Fruit fly (Drosophila melanogaster) whole organism, embryonic: ENCODE measurements around the gene 7B2.

Experiments
- Asciz ChIP-seq: fragments of 200-800 bp; sonication (Bioruptor generic); optimal IDR thresholded peaks from 2 replicates; lab custom pipeline; 2017; ENCODE audit warnings: missing biosample characterization, mild to moderate bottlenecking, missing genetic modification characterization, missing genetic modification reagents
- Atf6 ChIP-seq: fragments of 200-800 bp; sonication (Bioruptor generic); IDR thresholded peaks from 2 replicates; pipeline ENCODE4 v1.3.6; 2022; ENCODE audit warnings: missing biosample characterization, missing genetic modification characterization
- B-H1 ChIP-seq: fragments of 200-800 bp; sonication (Bioruptor generic); IDR thresholded peaks from 3 replicates; pipeline ENCODE4 v1.3.6; 2022; ENCODE audit warnings: missing biosample characterization, missing genetic modification characterization
- CG10543 ChIP-seq: fragments of 200-800 bp; sonication (Bioruptor generic); optimal IDR thresholded peaks from 3 replicates; lab custom pipeline; 2017; ENCODE audit warnings: missing biosample characterization, mild to moderate bottlenecking, missing genetic modification characterization, moderate library complexity
- CG11456 ChIP-seq: fragments of 200-800 bp; sonication (Bioruptor generic); IDR thresholded peaks from 3 replicates; pipeline ENCODE4 v1.3.6; 2022; ENCODE audit warnings: missing biosample characterization, missing genetic modification characterization
- CG13123 ChIP-seq: fragments of 200-800 bp; sonication (Bioruptor generic); optimal IDR thresholded peaks from 2 replicates; lab custom pipeline; 2016; ENCODE audit warnings: missing biosample characterization, missing genetic modification characterization
- CG14667 ChIP-seq: fragments of 200-800 bp; sonication (Bioruptor generic); IDR thresholded peaks from 2 replicates; pipeline ENCODE4 v1.3.6; 2022; ENCODE audit warnings: missing biosample characterization, missing genetic modification characterization
- CG15269 ChIP-seq: fragments of 200-800 bp; sonication (Bioruptor generic); optimal IDR thresholded peaks from 2 replicates; lab custom pipeline; 2018; ENCODE audit warnings: missing biosample characterization, mild to moderate bottlenecking, missing genetic modification characterization, moderate library complexity
- CG17829 ChIP-seq: fragments of 200-800 bp; optimal IDR thresholded peaks from 2 replicates; lab custom pipeline; 2019; ENCODE audit warnings: missing biosample characterization, mild to moderate bottlenecking, missing genetic modification characterization, moderate library complexity
- CG2199 ChIP-seq: fragments of 200-800 bp; sonication (Bioruptor generic); IDR thresholded peaks from 3 replicates; pipeline ENCODE4 v1.3.6; 2022; ENCODE audit warnings: missing biosample characterization, missing genetic modification characterization
- CG2678 ChIP-seq: fragments of 200-800 bp; sonication (Bioruptor generic); optimal IDR thresholded peaks from 3 replicates; lab custom pipeline; 2019; ENCODE audit warnings: missing biosample characterization, mild to moderate bottlenecking, missing genetic modification characterization, moderate library complexity
- CG4730 ChIP-seq: fragments of 200-800 bp; sonication (Bioruptor generic); IDR thresholded peaks from 2 replicates; pipeline ENCODE4 v1.3.6; 2022; ENCODE audit warnings: missing biosample characterization, missing genetic modification characterization
- CG7357 ChIP-seq: fragments of 200-800 bp; sonication (Bioruptor generic); IDR thresholded peaks from 3 replicates; pipeline ENCODE4 v1.3.6; 2022; ENCODE audit warnings: missing biosample characterization, missing genetic modification characterization
- CG9932 ChIP-seq: fragments of 200-800 bp; sonication (Bioruptor generic); IDR thresholded peaks from 2 replicates; pipeline ENCODE4 v1.3.6; 2022; ENCODE audit warnings: missing biosample characterization, missing genetic modification characterization
- D19A ChIP-seq: fragments of 200-800 bp; optimal IDR thresholded peaks from 3 replicates; lab custom pipeline; 2019; ENCODE audit warnings: missing biosample characterization, mild to moderate bottlenecking, missing genetic modification characterization, moderate library complexity
- Dref ChIP-seq: fragments of 200-800 bp; sonication (Bioruptor generic); IDR thresholded peaks from 2 replicates; pipeline ENCODE4 v1.3.6; 2022; ENCODE audit warnings: missing biosample characterization, missing genetic modification characterization
- Eip74EF ChIP-seq, 2 experiments: fragments of 200-800 bp in 1 of 2; fragments of >200 bp in 1 of 2; sonication (Bioruptor generic) in 1 of 2; optimal IDR thresholded peaks; 2 replicates each; lab custom pipeline; 2017 to 2019; ENCODE audit warnings: missing biosample characterization in 2 of 2, missing genetic modification characterization in 2 of 2, mild to moderate bottlenecking in 1 of 2, moderate library complexity in 1 of 2
- Ets97D ChIP-seq: fragments of 200-800 bp; sonication (Bioruptor generic); optimal IDR thresholded peaks from 3 replicates; lab custom pipeline; 2016; ENCODE audit warnings: missing biosample characterization, missing genetic modification characterization
- Hey ChIP-seq: fragments of 200-800 bp; sonication (Bioruptor generic); optimal IDR thresholded peaks from 3 replicates; lab custom pipeline; 2018; ENCODE audit warnings: missing biosample characterization, mild to moderate bottlenecking, missing genetic modification characterization
- Hmr ChIP-seq: fragments of 200-800 bp; sonication (Bioruptor generic); optimal IDR thresholded peaks from 3 replicates; lab custom pipeline; 2017; ENCODE audit warnings: mild to moderate bottlenecking, missing biosample characterization, missing genetic modification reagents, missing genetic modification characterization
- Lpt ChIP-seq: fragments of >200 bp; optimal IDR thresholded peaks from 2 replicates; lab custom pipeline; 2018; ENCODE audit warnings: missing biosample characterization, missing genetic modification characterization
- MESR4 ChIP-seq: fragments of 200-800 bp; sonication (Bioruptor generic); optimal IDR thresholded peaks from 2 replicates; lab custom pipeline; 2018; ENCODE audit warnings: missing biosample characterization, mild to moderate bottlenecking, missing genetic modification characterization, moderate library complexity
- MTF-1 ChIP-seq: fragments of 200-800 bp; sonication (Bioruptor generic); optimal IDR thresholded peaks from 2 replicates; lab custom pipeline; 2018; ENCODE audit warnings: missing biosample characterization, mild to moderate bottlenecking, missing genetic modification characterization, borderline replicate concordance
- Meics ChIP-seq: fragments of 200-800 bp; sonication (Bioruptor generic); optimal IDR thresholded peaks from 2 replicates; lab custom pipeline; 2017; ENCODE audit warnings: missing biosample characterization, mild to moderate bottlenecking, missing genetic modification characterization
- Poxn ChIP-seq: fragments of 200-800 bp; sonication (Bioruptor generic); IDR thresholded peaks from 2 replicates; pipeline ENCODE4 v1.3.6; 2022; ENCODE audit warnings: missing biosample characterization, missing genetic modification characterization
- Taf1 ChIP-seq: fragments of 200-800 bp; sonication (Bioruptor generic); IDR thresholded peaks from 2 replicates; pipeline ENCODE4 v1.3.6; 2022; ENCODE audit warnings: missing biosample characterization, missing genetic modification characterization
- ac ChIP-seq: fragments of 200-800 bp; sonication (Bioruptor generic); optimal IDR thresholded peaks from 3 replicates; lab custom pipeline; 2017; ENCODE audit warnings: missing biosample characterization, mild to moderate bottlenecking, missing genetic modification characterization
- amos ChIP-seq: fragments of 200-800 bp; sonication (Bioruptor generic); IDR thresholded peaks from 2 replicates; pipeline ENCODE4 v1.3.6; 2022; ENCODE audit warnings: missing biosample characterization, missing genetic modification characterization; ENCODE audit not compliant: partially characterized antibody
- ash1 ChIP-seq: fragments of 200-800 bp; sonication (Bioruptor generic); optimal IDR thresholded peaks from 2 replicates; lab custom pipeline; 2018; ENCODE audit warnings: missing biosample characterization, mild to moderate bottlenecking, missing genetic modification characterization
- cg ChIP-seq: fragments of 200-800 bp; sonication (Bioruptor generic); optimal IDR thresholded peaks from 3 replicates; lab custom pipeline; 2019; ENCODE audit warnings: missing biosample characterization, mild to moderate bottlenecking, missing genetic modification characterization, moderate library complexity
- chm ChIP-seq: fragments of 200-800 bp; sonication (Bioruptor generic); IDR thresholded peaks from 2 replicates; pipeline ENCODE4 v1.3.6; 2022; ENCODE audit warnings: missing biosample characterization, missing genetic modification characterization
- crc ChIP-seq: fragments of 200-800 bp; sonication (Bioruptor generic); optimal IDR thresholded peaks from 2 replicates; lab custom pipeline; 2016; ENCODE audit warnings: missing biosample characterization, missing genetic modification characterization
- dan ChIP-seq: fragments of 200-800 bp; sonication (Bioruptor generic); IDR thresholded peaks from 2 replicates; pipeline ENCODE4 v1.3.6; 2022; ENCODE audit warnings: missing biosample characterization, missing genetic modification characterization
- dysf ChIP-seq: fragments of 200-800 bp; sonication (Bioruptor generic); IDR thresholded peaks from 3 replicates; pipeline ENCODE4 v1.3.6; 2022; ENCODE audit warnings: missing biosample characterization, missing genetic modification characterization
- gce ChIP-seq: fragments of 200-800 bp; sonication (Bioruptor generic); IDR thresholded peaks from 3 replicates; pipeline ENCODE4 v1.3.6; 2022; ENCODE audit warnings: missing biosample characterization, missing genetic modification characterization
- gcm ChIP-seq: fragments of 200-800 bp; sonication (Bioruptor generic); optimal IDR thresholded peaks from 2 replicates; lab custom pipeline; 2019; ENCODE audit warnings: missing biosample characterization, mild to moderate bottlenecking, missing genetic modification characterization, moderate library complexity
- hbn ChIP-seq: fragments of 200-800 bp; sonication (Bioruptor generic); IDR thresholded peaks from 2 replicates; pipeline ENCODE4 v1.3.6; 2022; ENCODE audit warnings: missing biosample characterization, missing genetic modification characterization; ENCODE audit not compliant: partially characterized antibody
- insv ChIP-seq, 2 experiments: fragments of 200-800 bp; sonication (Bioruptor generic); optimal IDR thresholded peaks; 3 replicates each; lab custom pipeline; 2016 to 2018; ENCODE audit warnings: missing biosample characterization in 2 of 2, missing genetic modification characterization in 2 of 2
- luna ChIP-seq: fragments of 200-800 bp; sonication (Bioruptor generic); optimal IDR thresholded peaks from 2 replicates; lab custom pipeline; 2016; ENCODE audit warnings: missing biosample characterization, missing genetic modification characterization
- maf-S ChIP-seq: fragments of 200-800 bp; sonication (Bioruptor generic); optimal IDR thresholded peaks from 2 replicates; lab custom pipeline; 2016; ENCODE audit warnings: missing biosample characterization, missing genetic modification characterization
- nau ChIP-seq: fragments of 200-800 bp; sonication (Bioruptor generic); optimal IDR thresholded peaks from 3 replicates; lab custom pipeline; 2017; ENCODE audit warnings: missing biosample characterization, mild to moderate bottlenecking, missing genetic modification characterization, missing genetic modification reagents
- pan ChIP-seq, 4 experiments: fragments of >200 bp in 3 of 4; fragments of 200-800 bp in 1 of 4; sonication (Bioruptor generic) in 1 of 4; optimal IDR thresholded peaks in 3 of 4; IDR thresholded peaks in 1 of 4; 2 replicates each; pipeline versions ENCODE4 v1.3.6 to Lab custom; 2017 to 2022; ENCODE audit warnings: missing biosample characterization in 2 of 4, missing genetic modification characterization in 2 of 4, mixed read lengths in 1 of 4
- pfk ChIP-seq: fragments of 200-800 bp; sonication (Bioruptor generic); optimal IDR thresholded peaks from 2 replicates; lab custom pipeline; 2018; ENCODE audit warnings: missing biosample characterization, mild to moderate bottlenecking, missing genetic modification characterization, moderate library complexity
- pros ChIP-seq: fragments of 200-800 bp; sonication (Bioruptor generic); optimal IDR thresholded peaks from 3 replicates; lab custom pipeline; 2019; ENCODE audit warnings: missing biosample characterization, mild to moderate bottlenecking, missing genetic modification characterization, moderate library complexity
- scrt ChIP-seq: fragments of 200-800 bp; sonication (Bioruptor generic); optimal IDR thresholded peaks from 2 replicates; lab custom pipeline; 2018; ENCODE audit warnings: missing biosample characterization, mild to moderate bottlenecking, missing genetic modification characterization, moderate library complexity
- sr ChIP-seq: fragments of 200-800 bp; sonication (Bioruptor generic); IDR thresholded peaks from 3 replicates; pipeline ENCODE4 v1.3.6; 2022; ENCODE audit warnings: missing biosample characterization, missing genetic modification characterization
- wek ChIP-seq: fragments of 200-800 bp; sonication (Bioruptor generic); optimal IDR thresholded peaks from 3 replicates; lab custom pipeline; 2018; ENCODE audit warnings: missing biosample characterization, mild to moderate bottlenecking, missing genetic modification characterization, moderate library complexity

7B2 gene

DNA sequence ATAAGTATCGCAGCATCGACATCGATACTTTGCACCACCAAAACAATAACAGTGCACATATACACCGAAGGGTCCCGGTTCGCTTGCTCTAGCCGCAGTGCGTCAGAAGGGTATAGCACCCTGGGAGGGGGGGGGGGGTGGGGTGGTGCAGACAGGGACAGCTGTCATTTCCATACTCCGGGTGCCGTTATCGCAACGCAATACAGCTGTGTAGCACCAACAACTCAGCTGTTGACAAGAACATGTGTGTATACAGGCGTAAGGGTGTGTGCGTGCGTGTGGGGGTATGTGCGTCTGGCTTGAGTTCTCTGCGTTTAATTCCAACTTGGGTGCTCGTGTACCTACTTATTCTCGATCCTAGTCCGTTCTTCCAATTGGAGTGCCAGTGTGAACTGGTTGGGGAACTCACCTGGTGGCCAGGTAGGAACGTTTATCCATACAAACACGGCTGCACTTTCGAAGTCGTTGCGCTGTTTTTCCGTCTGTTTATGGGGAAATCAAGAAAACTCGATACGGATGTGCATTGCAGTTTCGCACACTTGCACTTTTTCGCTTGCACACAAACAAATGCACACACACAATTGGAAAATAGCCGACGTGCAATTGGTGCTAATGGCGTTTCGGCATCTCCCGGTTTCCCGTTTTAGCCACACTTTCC, 8.9 kb upstream of the 7B2 start (continued):
- TF ChIP-seq Atf6 (0 out of 2 replicates have a peak, but pooled peaks have one; percentile 27), gce (GFP tag; lab: Robert Waterston, UW) (0 out of 3 replicates have a peak, but pooled peaks have one; percentile 33), crc (GFP tag; lab: Kevin White, UChicago) (no peak), wek (GFP tag; lab: Kevin White, UChicago) (peak; percentile 65), Asciz (no peak), Meics (GFP tag; lab: Kevin White, UChicago) (peak; percentile 2), scrt (GFP tag; lab: Kevin White, UChicago) (peak; percentile 22), Eip74EF (GFP tag; optimal IDR thresholded peaks at IDR 0.05; lab: Kevin White, UChicago) (no peak), dan (GFP tag; lab: Robert Waterston, UW) (no peak), CG10543 (GFP tag; lab: Kevin White, UChicago) (peak; percentile 90), insv (GFP tag; optimal IDR thresholded peaks at IDR 0.05; lab: Kevin White, UChicago) (peak; percentile 75 to 97), ac (GFP tag; lab: Kevin White, UChicago) (peak; percentile 81), CG4730 (no peak), amos (GFP tag; lab: Robert Waterston, UW) (peak; percentile 24; the same call in 1 of the 2 replicates), cg (GFP tag; lab: Kevin White, UChicago) (peak; percentile 91), sr (GFP tag; lab: Robert Waterston, UW) (0 out of 3 replicates have a peak, but pooled peaks have one; percentile 36), Ets97D (GFP tag; lab: Kevin White, UChicago) (no peak), Dref (peak; percentile 35; the same call in 1 of the 2 replicates), pros (GFP tag; lab: Kevin White, UChicago) (peak; percentile 83), hbn (GFP tag; lab: Robert Waterston, UW) (peak; percentile 44; the same call in 1 of the 2 replicates), chm (peak; percentile 66), dysf (GFP tag; lab: Robert Waterston, UW) (0 out of 3 replicates have a peak, but pooled peaks have one; percentile 12), Taf1 (GFP tag; lab: Robert Waterston, UW) (peak; percentile 15; the same call in 1 of the 2 replicates), CG11456 (GFP tag; lab: Robert Waterston, UW) (peak; percentile 51; the same call in 1 of the 3 replicates), luna (GFP tag; lab: Kevin White, UChicago) (no peak), CG2678 (peak; percentile 24), Lpt (GFP tag; lab: Kevin White, UChicago) (no peak), CG17829 (peak; percentile 19), Poxn (GFP tag; lab: Robert Waterston, UW) (no peak), gcm (GFP tag; lab: Kevin White, UChicago) (peak; percentile 36), B-H1 (GFP tag; lab: Robert Waterston, UW) (no peak; the same call in 2 of the 3 replicates), CG7357 (GFP tag; lab: Robert Waterston, UW) (no peak), MESR4 (GFP tag; lab: Kevin White, UChicago) (no peak), CG13123 (GFP tag; lab: Kevin White, UChicago) (no peak), Hey (tag; lab: Kevin White, UChicago) (peak; percentile 55), MTF-1 (peak; percentile 28), ash1 (GFP tag; lab: Kevin White, UChicago) (peak; percentile 81), CG9932 (0 out of 2 replicates have a peak, but pooled peaks have one; percentile 7), nau (GFP tag; lab: Kevin White, UChicago) (peak; percentile 20), CG14667 (peak; percentile 16; the same call in 1 of the 2 replicates), pan (optimal IDR thresholded peaks at IDR 0.05; lab: Kevin White, UChicago) (no peak), pan (GFP tag; optimal IDR thresholded peaks at IDR 0.05 in 1 of 2, IDR thresholded peaks at IDR 0.05 in 1 of 2) (peak in 1 of 2 experiments; percentile 15), D19A (tag; lab: Kevin White, UChicago) (peak; percentile 22), CG2199 (GFP tag; lab: Robert Waterston, UW) (peak; percentile 29; the same call in 1 of the 3 replicates), pfk (GFP tag; lab: Kevin White, UChicago) (peak; percentile 68), CG15269 (peak; percentile 24), maf-S (GFP tag; lab: Kevin White, UChicago) (no peak), Hmr (GFP tag; lab: Kevin White, UChicago) (peak; percentile 44)
